Fruit fly (Drosophila melanogaster) whole organism, larva: ENCODE data around the gene ImpE1.

ENCODE experiments used
- noc ChIP-seq: fragments of 200-800 bp; sonication (Bioruptor generic); optimal IDR thresholded peaks from 3 replicates; lab custom pipeline; 2019; ENCODE audit warnings: missing biosample characterization, mild to moderate bottlenecking, missing genetic modification characterization, moderate library complexity

The ImpE1 gene

dm6 chr3L:8396187-8396586 is 24.0 kb downstream of the ImpE1 start:
- TF ChIP-seq noc (tag; lab: Kevin White, UChicago): no peak

dm6 chr3L:8398763-8399445 is 26.7 kb downstream of the ImpE1 start:
- no peak for TF ChIP-seq noc (tag; lab: Kevin White, UChicago)

- no peak for TF ChIP-seq noc (tag; lab: Kevin White, UChicago)
Measured at dm6 chr3L:8405123-8405522, 32.9 kb downstream of the ImpE1 start, which contains the start of the genes Tpt, mkg-p and CG13667. Gene Tpt, minus strand, starts transcription at chr3L:8405277. Gene mkg-p, minus strand, starts transcription at chr3L:8405277. Gene CG13667, plus strand, starts transcription at chr3L:8405454.

- TF ChIP-seq noc (tag; lab: Kevin White, UChicago): no peak
Measured at dm6 chr3L:8411439-8411897, 39.3 kb downstream of the ImpE1 start, which contains the start of gene Exo70. Gene Exo70, plus strand, starts transcription at chr3L:8411851.

dm6 chr3L:8412725-8413124 is 40.5 kb downstream of the ImpE1 start, which contains the start of the genes Oseg1 and mtrm:
Gene Oseg1, minus strand, starts transcription at chr3L:8412825.
Gene mtrm, plus strand, starts transcription at chr3L:8413012.
- TF ChIP-seq noc (tag; lab: Kevin White, UChicago): no peak

- no peak for TF ChIP-seq noc (tag; lab: Kevin White, UChicago)
Measured at dm6 chr3L:8418984-8419383, 46.8 kb downstream of the ImpE1 start.

- TF ChIP-seq noc (tag; lab: Kevin White, UChicago): no peak
Measured at dm6 chr3L:8419622-8420176, 47.5 kb downstream of the ImpE1 start.

dm6 chr3L:8421361-8421760 is 49.2 kb downstream of the ImpE1 start:
- no peak for TF ChIP-seq noc (tag; lab: Kevin White, UChicago)

- no peak for TF ChIP-seq noc (tag; lab: Kevin White, UChicago)
Measured at dm6 chr3L:8421808-8422586, 49.8 kb downstream of the ImpE1 start, which contains the start of gene CG32354. Gene CG32354, minus strand, starts transcription at chr3L:8422205.

dm6 chr3L:8423156-8423555 is 51.0 kb downstream of the ImpE1 start:
- TF ChIP-seq noc (tag; lab: Kevin White, UChicago): no peak

dm6 chr3L:8424831-8425336 is 52.7 kb downstream of the ImpE1 start, which contains the start of gene Cbl:
Gene Cbl, plus strand, starts transcription at chr3L:8424954.
- TF ChIP-seq noc (tag; lab: Kevin White, UChicago): no peak

- no peak for TF ChIP-seq noc (tag; lab: Kevin White, UChicago)
Measured at dm6 chr3L:8437583-8437982, 65.4 kb downstream of the ImpE1 start.

dm6 chr3L:8440079-8440478 is 67.9 kb downstream of the ImpE1 start:
- TF ChIP-seq noc (tag; lab: Kevin White, UChicago): no peak
